Worm (Caenorhabditis elegans): ENCODE measurements around the gene nuo-1.

DNA sequence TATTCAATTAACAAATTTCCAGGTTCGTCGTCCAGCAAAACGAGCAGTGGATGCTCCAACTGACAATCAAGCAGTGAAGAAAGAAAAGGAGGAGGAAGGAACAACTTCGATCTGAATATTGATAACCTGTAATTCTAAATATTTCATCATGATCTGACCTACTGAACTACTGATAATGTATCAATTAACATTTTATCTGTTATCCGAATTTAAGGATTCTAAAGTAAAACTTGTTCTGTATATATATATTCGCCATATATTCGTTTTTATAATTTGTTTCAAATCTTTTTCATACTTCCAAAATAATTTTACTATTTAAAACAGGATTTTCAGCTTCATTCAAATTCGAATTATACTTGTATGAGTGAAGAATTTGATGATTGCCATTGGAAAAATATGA is 10.2 kb downstream of the nuo-1 start, which contains the start of gene apc-17:
- TF ChIP-seq him-1 (tag; optimal IDR thresholded peaks at IDR 0.05) (no peak), W03F9.2 (tag; optimal IDR thresholded peaks at IDR 0.05) (no peak), dao-5 (tag; optimal IDR thresholded peaks at IDR 0.05) (no peak)

Measured in whole organism, L4/young adult.